Fruit fly (Drosophila melanogaster): ENCODE measurements around the gene ssp.

- TF ChIP-seq CG8478 (optimal IDR thresholded peaks at IDR 0.05), result no peak
- no peak for TF ChIP-seq CTCF (optimal IDR thresholded peaks at IDR 0.05)
Observed at dm6 chr3L:12127294-12128029, 9.4 kb downstream of the ssp start, which contains the start of the genes Ir68b and CG34241.
